Fruit fly (Drosophila melanogaster) S2 (cell line): ENCODE results near the gene PDCD-5.

ENCODE experiments used
- CG8478 ChIP-seq: fragments of >200 bp; optimal IDR thresholded peaks from 2 replicates; lab custom pipeline; 2018
- CTCF ChIP-seq, 2 experiments: fragments of >200 bp; optimal IDR thresholded peaks; 2 replicates each; lab custom pipeline; 2018

dm6 chr3L:16214533-16215207, 17.2 kb downstream of the PDCD-5 start:
- TF ChIP-seq CG8478 (lab: Kevin White, UChicago) (no peak), CTCF (optimal IDR thresholded peaks at IDR 0.05; lab: Kevin White, UChicago) (no peak)
